Fruit fly (Drosophila melanogaster): Measurements from ENCODE around the gene AstC-R1.

Gene AstC-R1

dm6 chr3L:18611600-18611999 is 51.5 kb downstream of the AstC-R1 start, which contains the start of gene CG32199:
CG32199 (plus strand) TSS chr3L:18611900.
- no peak for TF ChIP-seq CrebA (GFP tag; optimal IDR thresholded peaks at IDR 0.05; ENCODE audit: borderline replicate concordance)
- no peak for TF ChIP-seq foxo (GFP tag; optimal IDR thresholded peaks at IDR 0.05)
- no peak for TF ChIP-seq Dif (GFP tag; optimal IDR thresholded peaks at IDR 0.05; ENCODE audit: partially characterized antibody)
- no peak for TF ChIP-seq rgr (GFP tag; optimal IDR thresholded peaks at IDR 0.05)
- TF ChIP-seq Myc (optimal IDR thresholded peaks at IDR 0.05), result no peak
- TF ChIP-seq brk (GFP tag; optimal IDR thresholded peaks at IDR 0.05), result no peak

dm6 chr3L:18617893-18618577 is 58.0 kb downstream of the AstC-R1 start, which contains the start of the genes CG13380 and CG4174:
CG13380 (minus strand) TSS chr3L:18617943.
CG4174 (minus strand) TSS chr3L:18617943.
- TF ChIP-seq Mio (GFP tag; optimal IDR thresholded peaks at IDR 0.05), result no peak
- TF ChIP-seq Abd-B (GFP tag; optimal IDR thresholded peaks at IDR 0.05), result no peak
- TF ChIP-seq N (GFP tag; optimal IDR thresholded peaks at IDR 0.05), result no peak
- TF ChIP-seq Hnf4 (GFP tag; optimal IDR thresholded peaks at IDR 0.05), result peak; percentile 17
- TF ChIP-seq usp (GFP tag; optimal IDR thresholded peaks at IDR 0.05), result no peak
- TF ChIP-seq woc (GFP tag; optimal IDR thresholded peaks at IDR 0.05), result no peak
- TF ChIP-seq lola (GFP tag; optimal IDR thresholded peaks at IDR 0.05), result no peak
- no peak for TF ChIP-seq Sp1 (GFP tag; optimal IDR thresholded peaks at IDR 0.05)
- TF ChIP-seq Myc (optimal IDR thresholded peaks at IDR 0.05), result no peak
- TF ChIP-seq Hr83 (GFP tag; optimal IDR thresholded peaks at IDR 0.05; ENCODE audit: poor library complexity, severe bottlenecking), result peak; percentile 8
- no peak for TF ChIP-seq dl (GFP tag; optimal IDR thresholded peaks at IDR 0.05; ENCODE audit: insufficient read depth in 1 of 2, partially characterized antibody in 2 of 2)
- TF ChIP-seq Dfd (GFP tag; optimal IDR thresholded peaks at IDR 0.05), result no peak

dm6 chr3L:18620988-18621734 is 61.1 kb downstream of the AstC-R1 start:
- TF ChIP-seq GATAd (GFP tag; optimal IDR thresholded peaks at IDR 0.05), result no peak
- peak in 1 of 2 experiments; percentile 55 for TF ChIP-seq foxo (GFP tag; optimal IDR thresholded peaks at IDR 0.05)
- TF ChIP-seq Dfd (GFP tag; optimal IDR thresholded peaks at IDR 0.05), result no peak
- TF ChIP-seq ey (GFP tag; optimal IDR thresholded peaks at IDR 0.05), result peak; percentile 21
- peak; percentile 35 for TF ChIP-seq Hr83 (GFP tag; optimal IDR thresholded peaks at IDR 0.05; ENCODE audit: poor library complexity, severe bottlenecking)
- peak; percentile 6 for TF ChIP-seq psq (GFP tag; optimal IDR thresholded peaks at IDR 0.05)
- no peak for TF ChIP-seq Abd-B (GFP tag; optimal IDR thresholded peaks at IDR 0.05)
- TF ChIP-seq sv (GFP tag; optimal IDR thresholded peaks at IDR 0.05), result peak; percentile 54
- peak; percentile 87 for TF ChIP-seq Jra (GFP tag; optimal IDR thresholded peaks at IDR 0.05)
- TF ChIP-seq usp (GFP tag; optimal IDR thresholded peaks at IDR 0.05), result no peak
- TF ChIP-seq N (GFP tag; optimal IDR thresholded peaks at IDR 0.05), result no peak
- TF ChIP-seq Myc (optimal IDR thresholded peaks at IDR 0.05), result peak; percentile 71
- TF ChIP-seq fru (GFP tag; optimal IDR thresholded peaks at IDR 0.05), result peak; percentile 64
- no peak for TF ChIP-seq CG9705 (GFP tag; optimal IDR thresholded peaks at IDR 0.05)
- TF ChIP-seq lola (GFP tag; optimal IDR thresholded peaks at IDR 0.05), result no peak
- TF ChIP-seq Hr78 (GFP tag; optimal IDR thresholded peaks at IDR 0.05), result no peak
- peak; percentile 31 for TF ChIP-seq Sp1 (GFP tag; optimal IDR thresholded peaks at IDR 0.05)
- peak; percentile 20 for TF ChIP-seq h (GFP tag; optimal IDR thresholded peaks at IDR 0.05)
- no peak for TF ChIP-seq tai (GFP tag; optimal IDR thresholded peaks at IDR 0.05)
- no peak for TF ChIP-seq dmrt93B (GFP tag; optimal IDR thresholded peaks at IDR 0.05)
- peak; percentile 23 for TF ChIP-seq Rel (GFP tag; optimal IDR thresholded peaks at IDR 0.05)
- peak; percentile 80 for TF ChIP-seq Rel (tag; optimal IDR thresholded peaks at IDR 0.05)
- peak; percentile 27 for TF ChIP-seq HLH106 (tag; optimal IDR thresholded peaks at IDR 0.05)
- no peak for TF ChIP-seq CrebA (GFP tag; optimal IDR thresholded peaks at IDR 0.05; ENCODE audit: borderline replicate concordance)
- TF ChIP-seq CG32264 (GFP tag; optimal IDR thresholded peaks at IDR 0.05), result no peak
- no peak for TF ChIP-seq sage (GFP tag; optimal IDR thresholded peaks at IDR 0.05)
- TF ChIP-seq jim (GFP tag; optimal IDR thresholded peaks at IDR 0.05), result no peak
- TF ChIP-seq Dif (GFP tag; optimal IDR thresholded peaks at IDR 0.05; ENCODE audit: partially characterized antibody), result no peak
- TF ChIP-seq brk (GFP tag; optimal IDR thresholded peaks at IDR 0.05), result peak; percentile 10
- TF ChIP-seq Mio (GFP tag; optimal IDR thresholded peaks at IDR 0.05), result no peak
- peak in 1 of 2 experiments; percentile 3 for TF ChIP-seq dl (GFP tag; optimal IDR thresholded peaks at IDR 0.05; ENCODE audit: insufficient read depth in 1 of 2, partially characterized antibody in 2 of 2)
- TF ChIP-seq br (GFP tag; optimal IDR thresholded peaks at IDR 0.05), result peak; percentile 55
- no peak for TF ChIP-seq dsf (GFP tag; optimal IDR thresholded peaks at IDR 0.05; ENCODE audit: borderline replicate concordance)
- peak; percentile 7 for TF ChIP-seq rgr (GFP tag; optimal IDR thresholded peaks at IDR 0.05)
- peak; percentile 51 for TF ChIP-seq Hnf4 (GFP tag; optimal IDR thresholded peaks at IDR 0.05)
- no peak for TF ChIP-seq Vsx2 (GFP tag; optimal IDR thresholded peaks at IDR 0.05; ENCODE audit: partially characterized antibody)
- peak; percentile 53 for TF ChIP-seq woc (GFP tag; optimal IDR thresholded peaks at IDR 0.05)
- no peak for TF ChIP-seq pan (optimal IDR thresholded peaks at IDR 0.05)
- no peak for TF ChIP-seq OdsH (GFP tag; optimal IDR thresholded peaks at IDR 0.05)

Data from whole organism, wandering third instar larva.